Fruit fly (Drosophila melanogaster) Kc167 (cell line): ENCODE data around the gene ND-ACP.

Experiments
- Myc ChIP-seq: fragments of >200 bp; optimal IDR thresholded peaks from 2 replicates; lab custom pipeline; 2017; ENCODE audit warnings: missing external identifiers
- Sin3A ChIP-seq: fragments of >200 bp; optimal IDR thresholded peaks from 2 replicates; lab custom pipeline; 2018; ENCODE audit warnings: missing external identifiers
- h ChIP-seq: fragments of >200 bp; optimal IDR thresholded peaks from 3 replicates; lab custom pipeline; 2018; ENCODE audit warnings: missing external identifiers
- insv ChIP-seq: fragments of >200 bp; optimal IDR thresholded peaks from 3 replicates; lab custom pipeline; 2018; ENCODE audit warnings: missing external identifiers
- psq ChIP-seq: fragments of >200 bp; optimal IDR thresholded peaks from 2 replicates; lab custom pipeline; 2017; ENCODE audit warnings: missing external identifiers
- ttk ChIP-seq: sonication (Bioruptor generic); optimal IDR thresholded peaks from 2 replicates; lab custom pipeline; 2017; ENCODE audit warnings: missing external identifiers

The ND-ACP gene

DNA sequence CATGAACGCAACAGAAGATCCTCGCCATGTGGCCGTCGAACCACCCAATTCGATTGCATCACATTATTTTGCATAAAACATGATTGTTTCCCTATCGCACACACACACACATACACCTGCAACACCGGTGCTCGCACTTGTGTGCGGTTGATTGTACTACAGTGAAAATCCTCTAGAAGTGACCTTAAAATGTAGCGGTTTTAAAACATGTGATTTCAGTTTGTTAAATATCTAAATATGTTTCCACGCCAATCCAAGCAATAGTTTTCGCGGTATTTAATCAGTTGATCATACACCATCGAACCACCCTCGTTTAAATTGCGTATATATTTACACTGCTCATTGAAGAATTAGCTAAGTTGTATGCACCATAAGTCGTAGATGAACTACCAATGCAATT, 671 bp downstream of the ND-ACP start:
- TF ChIP-seq insv (lab: Kevin White, UChicago): no peak
- TF ChIP-seq Sin3A: no peak
- no peak for TF ChIP-seq Myc
- TF ChIP-seq h (lab: Kevin White, UChicago): no peak
- TF ChIP-seq psq: no peak
- no peak for TF ChIP-seq ttk (lab: Kevin White, UChicago)

DNA sequence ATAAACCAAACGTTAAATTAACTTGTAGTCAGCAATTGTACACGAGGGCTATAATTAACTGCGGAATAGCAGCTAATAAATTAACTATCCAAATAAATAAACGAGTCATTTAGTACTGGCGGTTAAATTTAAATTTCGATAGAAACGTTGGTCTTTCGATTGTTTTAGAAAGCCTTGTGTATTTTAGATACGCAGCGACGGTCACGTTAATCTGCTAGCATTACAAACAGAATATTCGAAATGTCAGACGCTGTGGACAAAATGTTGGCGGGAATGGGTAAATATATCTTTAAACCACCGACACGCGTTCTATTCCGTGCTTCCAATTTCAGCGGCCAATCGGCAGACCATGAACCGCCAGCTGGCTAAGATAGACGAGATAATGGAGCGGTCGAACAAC, 1.8 kb downstream of the ND-ACP start, which contains the start of gene msd1:
Gene msd1, plus strand, starts transcription at position 203 of the 400 bp plus-strand sequence.
- no peak for TF ChIP-seq Myc
- TF ChIP-seq insv (lab: Kevin White, UChicago): no peak
- no peak for TF ChIP-seq ttk (lab: Kevin White, UChicago)
- no peak for TF ChIP-seq Sin3A
- TF ChIP-seq psq: no peak
- no peak for TF ChIP-seq h (lab: Kevin White, UChicago)

DNA sequence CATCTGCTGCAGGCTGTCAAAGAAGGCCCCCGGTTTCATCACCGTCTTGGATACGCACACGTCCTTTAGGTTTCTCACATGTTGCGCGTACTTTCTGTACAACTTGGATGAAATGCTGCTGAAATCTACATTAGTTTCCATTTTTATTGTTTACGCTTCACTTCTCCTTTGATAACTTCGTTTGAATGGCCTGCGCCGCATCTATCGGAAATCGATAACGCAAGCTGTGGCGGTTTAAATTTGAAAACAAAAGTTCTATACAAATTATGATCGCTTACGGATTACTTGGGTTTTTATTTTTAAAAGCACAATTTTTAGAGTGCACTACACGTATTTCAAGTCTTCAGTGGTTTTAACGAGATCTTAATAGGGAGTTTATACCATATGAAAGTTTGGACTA, 3.2 kb downstream of the ND-ACP start, which contains the start of gene msd5:
Gene msd5, minus strand, starts transcription at position 174 of the 400 bp plus-strand sequence.
- TF ChIP-seq insv (lab: Kevin White, UChicago): no peak
- no peak for TF ChIP-seq h (lab: Kevin White, UChicago)
- TF ChIP-seq Sin3A: no peak
- TF ChIP-seq psq: no peak
- TF ChIP-seq ttk (lab: Kevin White, UChicago): no peak
- no peak for TF ChIP-seq Myc

DNA sequence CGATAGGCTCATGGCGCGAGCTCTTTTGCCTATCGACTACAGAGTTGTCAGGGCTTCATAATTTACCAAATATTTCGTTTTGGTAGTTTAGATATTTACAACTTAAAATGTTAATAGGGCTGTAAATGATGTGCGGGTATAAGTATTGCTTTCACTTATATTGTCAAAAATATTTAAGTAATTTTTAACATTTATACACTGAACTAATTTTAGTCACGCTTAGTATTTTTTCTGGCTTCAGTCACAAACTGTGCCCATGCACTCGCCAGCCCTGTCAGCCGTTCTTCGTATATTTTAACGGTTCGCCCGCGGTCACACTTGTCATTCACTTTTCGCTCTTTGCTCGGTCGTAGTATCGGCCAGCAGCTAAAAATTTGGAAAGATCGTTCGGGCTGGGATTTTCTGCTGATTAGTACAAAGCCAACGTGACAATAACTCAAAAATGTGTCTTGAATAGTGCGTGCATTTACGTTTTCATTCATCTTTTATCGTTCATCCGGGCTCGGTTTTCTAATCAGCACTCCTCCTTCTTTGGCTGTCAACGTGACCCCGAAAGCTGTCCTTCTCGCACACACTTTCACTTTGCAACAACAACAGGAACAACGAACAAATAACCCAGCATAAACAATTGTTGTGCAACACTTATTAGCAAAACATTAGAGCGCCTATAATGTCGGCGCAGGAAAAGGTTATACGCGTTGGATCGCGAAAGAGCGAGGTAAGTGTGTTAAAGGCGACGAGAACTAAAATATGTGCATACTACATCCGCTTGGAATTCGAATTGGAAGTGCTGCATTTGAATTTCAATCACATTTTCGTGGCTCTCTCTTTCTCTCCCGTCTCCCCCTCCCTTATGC, 5.0 kb downstream of the ND-ACP start, which contains the start of the genes Hmbs and CG2211:
Gene Hmbs, plus strand, starts transcription at position 319 of the 857 bp plus-strand sequence.
Gene CG2211, minus strand, starts transcription at position 789 of the 857 bp plus-strand sequence.
- no peak for TF ChIP-seq h (lab: Kevin White, UChicago)
- TF ChIP-seq insv (lab: Kevin White, UChicago): no peak
- no peak for TF ChIP-seq psq
- TF ChIP-seq Myc: no peak
- no peak for TF ChIP-seq ttk (lab: Kevin White, UChicago)
- TF ChIP-seq Sin3A: no peak

DNA sequence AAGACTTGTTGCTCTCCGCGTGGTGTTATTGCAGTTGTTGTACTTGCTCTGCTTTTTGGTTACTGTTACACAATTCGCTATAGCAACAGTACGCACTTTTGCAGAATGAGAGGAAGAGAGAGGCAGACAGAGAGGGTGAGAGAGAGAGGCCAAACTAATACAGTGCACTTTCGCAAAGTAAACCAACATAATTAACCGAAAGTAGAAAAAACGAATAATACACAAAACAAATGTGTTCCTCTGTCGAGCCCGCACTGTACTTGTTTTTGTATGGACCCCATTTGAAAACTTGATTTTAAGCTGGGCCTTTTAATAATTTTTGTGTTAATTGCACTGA, 5.6 kb downstream of the ND-ACP start:
- TF ChIP-seq insv (lab: Kevin White, UChicago): no peak
- TF ChIP-seq Sin3A: no peak
- TF ChIP-seq Myc: no peak
- no peak for TF ChIP-seq h (lab: Kevin White, UChicago)
- no peak for TF ChIP-seq psq
- no peak for TF ChIP-seq ttk (lab: Kevin White, UChicago)

DNA sequence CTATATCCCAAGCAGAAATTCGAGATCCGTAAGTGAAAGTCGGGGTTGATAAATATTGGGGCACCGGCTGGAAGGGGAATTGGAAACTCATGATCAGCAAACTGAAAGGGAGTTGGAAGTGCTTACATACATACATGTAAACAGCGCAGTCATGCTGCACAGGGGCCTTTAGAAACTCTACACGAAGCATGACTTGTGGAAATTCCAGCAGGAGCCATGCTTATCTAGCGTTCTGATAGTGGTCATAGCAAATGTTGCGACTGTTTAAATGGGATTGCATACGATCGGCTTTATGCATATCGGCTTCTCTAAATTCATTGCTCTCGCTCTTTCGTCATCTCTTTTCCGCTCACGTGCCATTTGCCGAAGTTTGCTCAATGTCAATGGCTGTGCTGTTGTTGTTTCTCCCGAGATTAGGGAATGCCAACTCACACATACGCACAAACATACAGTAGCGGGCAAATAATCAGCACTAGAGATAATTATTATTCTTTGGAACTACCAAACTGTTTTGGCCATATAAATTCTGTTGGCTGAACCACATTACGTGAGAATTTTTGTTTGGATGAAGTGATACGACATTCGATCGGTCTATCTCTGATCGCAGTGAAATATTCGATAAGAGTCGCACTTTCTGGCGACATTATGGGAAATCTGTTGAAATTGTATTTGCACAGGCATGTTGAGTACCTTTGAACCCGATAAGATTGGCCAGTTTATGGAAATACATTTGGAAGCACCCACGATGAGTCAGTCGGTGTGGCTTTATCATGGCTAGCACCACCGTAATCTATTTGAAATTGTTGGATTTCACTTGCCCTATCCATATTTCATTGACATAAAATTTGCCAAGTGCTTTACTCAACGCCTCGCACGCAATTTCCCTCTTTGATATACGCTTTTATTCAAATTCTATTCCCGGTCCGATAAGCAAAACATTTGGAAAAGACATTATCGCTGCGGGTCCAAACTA, 6.5 kb downstream of the ND-ACP start:
- TF ChIP-seq ttk (lab: Kevin White, UChicago) (no peak), Sin3A (no peak), psq (no peak), h (lab: Kevin White, UChicago) (no peak), insv (lab: Kevin White, UChicago) (no peak), Myc (no peak)

DNA sequence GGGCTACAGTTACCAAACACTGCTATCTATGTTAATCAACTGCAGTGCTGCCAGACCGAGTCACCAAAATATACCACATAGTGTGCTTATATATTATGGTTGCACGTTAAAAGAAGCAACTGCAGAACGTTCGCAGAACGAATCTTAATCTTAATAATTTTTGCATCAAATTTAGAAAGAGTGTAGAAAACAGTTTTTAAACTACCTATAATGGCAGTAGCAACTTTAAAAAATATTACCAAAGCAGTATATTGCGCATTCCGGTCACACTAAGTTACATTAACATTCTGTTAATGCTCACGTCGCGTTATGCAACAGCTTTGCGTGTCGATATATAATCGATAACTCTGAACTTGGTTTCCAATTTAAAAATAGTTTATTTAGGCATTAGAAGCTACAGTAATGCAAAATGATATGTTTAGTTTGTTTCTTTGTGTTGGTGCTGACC, 12.4 kb downstream of the ND-ACP start, which contains the start of gene indra:
Gene indra, minus strand, starts transcription at position 271 of the 448 bp plus-strand sequence.
- TF ChIP-seq insv (lab: Kevin White, UChicago): no peak
- TF ChIP-seq psq: no peak
- no peak for TF ChIP-seq h (lab: Kevin White, UChicago)
- no peak for TF ChIP-seq Myc
- TF ChIP-seq Sin3A: no peak
- TF ChIP-seq ttk (lab: Kevin White, UChicago): no peak

DNA sequence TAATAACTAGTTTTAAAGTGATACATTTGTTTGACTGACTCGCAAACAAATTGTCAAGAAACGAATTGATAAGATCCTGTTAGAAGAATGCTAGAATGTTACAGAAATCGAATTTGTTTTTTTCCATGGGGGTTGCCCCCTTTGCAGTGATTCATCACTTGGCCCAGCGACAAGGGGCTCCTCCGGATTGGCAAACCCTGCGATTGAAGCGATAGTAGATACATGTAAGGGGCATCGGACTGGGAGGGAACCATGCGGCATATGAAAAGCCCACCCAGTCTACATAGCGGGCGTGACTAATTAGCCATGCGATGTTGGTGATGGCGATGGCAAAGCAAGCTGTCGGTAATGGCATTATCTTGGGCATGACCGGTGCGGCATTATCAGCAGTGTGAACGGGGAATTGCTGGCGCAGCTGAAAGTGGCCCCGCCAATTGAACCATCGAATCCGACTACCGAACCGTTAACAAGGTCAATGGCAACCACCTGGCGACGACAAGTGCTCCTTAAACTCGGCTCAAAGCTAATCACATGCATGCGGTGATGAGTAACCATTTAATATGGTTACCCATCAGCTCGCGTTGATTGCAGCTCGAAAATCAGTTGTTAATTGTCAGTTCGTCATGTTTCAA, 17.3 kb downstream of the ND-ACP start:
- TF ChIP-seq h (lab: Kevin White, UChicago): no peak
- no peak for TF ChIP-seq ttk (lab: Kevin White, UChicago)
- TF ChIP-seq Myc: no peak
- no peak for TF ChIP-seq psq
- no peak for TF ChIP-seq insv (lab: Kevin White, UChicago)
- no peak for TF ChIP-seq Sin3A

DNA sequence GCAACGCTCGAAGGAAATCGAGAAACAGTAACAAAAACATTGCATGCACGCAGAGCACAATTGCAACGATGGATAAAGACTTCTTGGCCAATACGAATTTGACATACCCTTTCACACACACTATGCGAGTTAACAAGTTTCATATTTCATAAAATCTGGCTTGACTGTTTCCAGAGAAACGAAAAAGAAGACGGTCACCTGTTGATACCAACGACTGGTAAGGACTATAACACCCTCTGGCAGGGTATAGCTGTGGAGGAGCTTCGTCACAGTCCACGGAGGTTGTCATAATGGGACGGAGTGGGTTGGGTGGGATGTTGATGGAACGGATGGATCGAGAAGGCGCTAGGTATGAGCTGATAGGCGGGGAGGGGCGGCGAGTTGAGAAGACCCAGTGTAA, 18.5 kb downstream of the ND-ACP start:
- TF ChIP-seq Myc: no peak
- TF ChIP-seq psq: no peak
- TF ChIP-seq ttk (lab: Kevin White, UChicago): no peak
- TF ChIP-seq Sin3A: no peak
- TF ChIP-seq insv (lab: Kevin White, UChicago): no peak
- no peak for TF ChIP-seq h (lab: Kevin White, UChicago)

DNA sequence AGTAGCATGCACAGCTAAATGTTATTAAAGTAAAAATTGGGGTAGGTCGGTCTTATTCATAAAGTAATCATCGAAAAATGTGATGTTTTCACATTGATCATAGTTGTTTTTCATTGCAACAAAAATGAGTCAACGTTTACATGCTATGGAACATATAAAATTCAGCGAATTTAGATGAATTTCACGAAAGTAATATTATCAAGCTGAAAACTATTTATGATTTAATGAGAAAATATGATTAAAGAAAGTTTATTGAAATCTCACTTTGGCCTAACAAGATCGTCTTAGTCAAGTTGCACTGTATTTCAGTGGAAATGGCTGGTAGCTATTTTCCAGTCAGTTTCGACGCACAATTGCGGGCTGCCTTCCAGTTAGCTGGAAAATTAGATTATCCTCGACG, 19.2 kb downstream of the ND-ACP start:
- TF ChIP-seq ttk (lab: Kevin White, UChicago): no peak
- TF ChIP-seq Sin3A: no peak
- TF ChIP-seq Myc: no peak
- TF ChIP-seq h (lab: Kevin White, UChicago): no peak
- TF ChIP-seq psq: no peak
- TF ChIP-seq insv (lab: Kevin White, UChicago): no peak

DNA sequence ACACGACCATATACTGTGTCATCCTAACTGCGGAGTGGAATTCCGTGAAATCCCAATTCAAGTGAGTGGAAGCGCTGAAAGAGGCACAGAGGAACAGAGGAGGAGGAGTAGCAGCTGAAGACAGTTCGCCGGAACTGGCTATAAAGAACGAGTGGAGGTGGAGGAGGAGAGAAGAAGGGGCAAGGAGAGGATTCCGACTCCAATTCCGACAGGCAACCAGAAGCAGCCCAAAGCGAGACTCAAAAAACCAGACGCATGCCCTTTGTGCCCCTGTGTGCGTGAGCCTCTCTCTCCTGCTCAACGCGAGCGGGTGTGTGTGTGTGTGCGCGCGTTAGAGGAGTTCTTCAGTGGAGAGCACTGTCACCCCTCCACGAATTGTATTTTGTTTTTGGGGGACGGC, 19.6 kb downstream of the ND-ACP start:
- TF ChIP-seq insv (lab: Kevin White, UChicago): no peak
- no peak for TF ChIP-seq h (lab: Kevin White, UChicago)
- no peak for TF ChIP-seq Sin3A
- no peak for TF ChIP-seq Myc
- TF ChIP-seq ttk (lab: Kevin White, UChicago): no peak
- no peak for TF ChIP-seq psq
